Worm (Caenorhabditis elegans): ENCODE data around the gene rmd-3.

DNA sequence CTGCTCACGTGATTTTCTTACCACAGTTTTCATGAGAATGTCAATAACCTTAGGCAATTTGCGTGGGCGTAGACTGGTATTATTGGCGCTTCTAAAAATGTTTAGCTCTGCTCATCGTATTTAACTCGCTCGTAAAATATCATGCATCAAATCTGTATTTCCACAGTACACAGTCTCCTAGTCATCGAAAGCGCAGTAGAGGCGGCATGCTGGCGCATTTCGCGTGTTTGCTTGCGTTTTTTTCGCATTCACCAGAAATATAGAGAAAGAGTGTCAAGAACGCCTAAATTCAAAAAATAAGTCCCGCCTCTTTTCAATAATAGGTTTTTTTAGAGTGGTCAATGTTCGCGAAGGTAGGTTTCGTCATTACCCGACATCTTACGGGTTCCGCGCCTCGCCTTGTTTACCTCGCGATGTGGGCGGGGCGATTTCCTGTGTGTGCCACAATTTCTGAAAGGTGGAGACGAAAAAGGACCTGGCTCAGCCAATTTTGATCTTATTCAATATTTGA is 37.2 kb upstream of the rmd-3 start:
- no peak for TF ChIP-seq unc-62 (GFP tag; optimal IDR thresholded peaks at IDR 0.05)
- TF ChIP-seq lsy-2 (tag; optimal IDR thresholded peaks at IDR 0.05): no peak

Measured in whole organism, mixed stage, embryonic.